Worm (Caenorhabditis elegans) whole organism, young adult: Measurements from ENCODE around the gene Y48A6B.3.

Source experiments
- B0336.3 ChIP-seq: fragments of 200-800 bp; sonication (Bioruptor generic); IDR thresholded peaks from 2 replicates; pipeline ENCODE4 v1.3.6; 2022; ENCODE audit warnings: missing genetic modification characterization, missing compliant biosample characterization
- F33H1.4 ChIP-seq: fragments of 200-800 bp; sonication (Bioruptor generic); IDR thresholded peaks from 2 replicates; pipeline ENCODE4 v1.3.6; 2022; ENCODE audit warnings: missing genetic modification reagents, missing genetic modification characterization, missing compliant biosample characterization
- F57A8.1 ChIP-seq: fragments of 200-800 bp; sonication (Bioruptor generic); optimal IDR thresholded peaks from 2 replicates; lab custom pipeline; 2018; ENCODE audit warnings: mild to moderate bottlenecking, missing genetic modification characterization, moderate library complexity, missing compliant biosample characterization
- K11D2.4 ChIP-seq: fragments of 200-800 bp; sonication (Bioruptor generic); IDR thresholded peaks from 2 replicates; pipeline ENCODE4 v1.3.6; 2022; ENCODE audit warnings: missing genetic modification reagents, missing genetic modification characterization, missing compliant biosample characterization
- ZK185.1 ChIP-seq: sonication (generic microtip); optimal IDR thresholded peaks from 2 replicates; lab custom pipeline; 2016; ENCODE audit warnings: mild to moderate bottlenecking, missing genetic modification characterization, missing compliant biosample characterization; ENCODE audit not compliant: poor library complexity, severe bottlenecking
- ama-1 ChIP-seq, 3 experiments: fragments of 150-350 bp in 1 of 3; sonication (generic microtip) in 2 of 3; optimal IDR thresholded peaks; 2 replicates each; lab custom pipeline; 2014 to 2018; ENCODE audit warnings: missing biosample characterization in 2 of 3, missing genetic modification characterization in 2 of 3, missing genetic modification reagents in 2 of 3
- bed-1 ChIP-seq: fragments of 200-800 bp; sonication (Bioruptor generic); IDR thresholded peaks from 2 replicates; pipeline ENCODE4 v1.3.6; 2022; ENCODE audit warnings: missing genetic modification reagents, missing genetic modification characterization, missing compliant biosample characterization
- ceh-100 ChIP-seq: fragments of 200-800 bp; sonication (Bioruptor generic); IDR thresholded peaks from 2 replicates; pipeline ENCODE4 v1.3.6; 2022; ENCODE audit warnings: missing genetic modification reagents, missing genetic modification characterization, missing compliant biosample characterization
- dpff-1 ChIP-seq: sonication (generic microtip); optimal IDR thresholded peaks from 2 replicates; lab custom pipeline; 2017; ENCODE audit warnings: mild to moderate bottlenecking, missing genetic modification characterization, missing compliant biosample characterization
- dpl-1 ChIP-seq: fragments of 150-350 bp; optimal IDR thresholded peaks from 2 replicates; lab custom pipeline; 2014; ENCODE audit warnings: missing biosample characterization, missing genetic modification reagents, missing genetic modification characterization
- egl-18 ChIP-seq: fragments of 200-800 bp; sonication (Bioruptor generic); IDR thresholded peaks from 2 replicates; pipeline ENCODE4 v1.3.6; 2022; ENCODE audit warnings: missing genetic modification reagents, missing genetic modification characterization, missing compliant biosample characterization
- ets-4 ChIP-seq: fragments of 200-800 bp; sonication (Bioruptor generic); optimal IDR thresholded peaks from 2 replicates; lab custom pipeline; 2018; ENCODE audit warnings: mild to moderate bottlenecking, missing genetic modification characterization, missing compliant biosample characterization
- hlh-12 ChIP-seq: sonication (generic microtip); optimal IDR thresholded peaks from 2 replicates; lab custom pipeline; 2016; ENCODE audit warnings: missing genetic modification characterization, missing compliant biosample characterization
- hrde-1 ChIP-seq: sonication (generic microtip); optimal IDR thresholded peaks from 2 replicates; lab custom pipeline; 2016; ENCODE audit warnings: missing genetic modification characterization, mild to moderate bottlenecking, missing compliant biosample characterization, moderate library complexity, missing genotype, missing genetic modification reagents, borderline replicate concordance
- hsf-1 ChIP-seq: fragments of 200-800 bp; sonication (Bioruptor generic); IDR thresholded peaks from 2 replicates; pipeline ENCODE4 v1.3.6; 2022; ENCODE audit warnings: missing genetic modification reagents, missing genetic modification characterization, missing compliant biosample characterization
- let-607 ChIP-seq, 2 experiments: fragments of 200-800 bp in 1 of 2; sonication (Bioruptor generic) in 1 of 2; sonication (generic microtip) in 1 of 2; optimal IDR thresholded peaks; 2 replicates each; lab custom pipeline; 2016 to 2018; ENCODE audit warnings: mild to moderate bottlenecking in 2 of 2, missing compliant biosample characterization in 2 of 2, missing genetic modification characterization in 2 of 2, moderate library complexity in 2 of 2, missing genotype in 1 of 2
- lin-26 ChIP-seq: fragments of 200-800 bp; sonication (Bioruptor generic); IDR thresholded peaks from 2 replicates; pipeline ENCODE4 v1.3.6; 2022; ENCODE audit warnings: missing genetic modification reagents, missing genetic modification characterization, missing compliant biosample characterization
- lin-54 ChIP-seq: fragments of 200-800 bp; sonication (Bioruptor generic); optimal IDR thresholded peaks from 2 replicates; lab custom pipeline; 2018; ENCODE audit warnings: mild to moderate bottlenecking, missing genetic modification characterization, missing compliant biosample characterization
- lsy-27 ChIP-seq: sonication (generic microtip); optimal IDR thresholded peaks from 2 replicates; lab custom pipeline; 2017; ENCODE audit warnings: missing genetic modification characterization, mild to moderate bottlenecking, missing compliant biosample characterization, antibody characterized with exemption, missing genotype, borderline replicate concordance; ENCODE audit not compliant: insufficient read depth
- madf-10 ChIP-seq: sonication (generic microtip); optimal IDR thresholded peaks from 2 replicates; lab custom pipeline; 2016; ENCODE audit warnings: mild to moderate bottlenecking, missing genetic modification characterization, missing compliant biosample characterization
- madf-8 ChIP-seq: fragments of 200-800 bp; sonication (Bioruptor generic); conservative IDR thresholded peaks from 2 replicates; pipeline ENCODE4 v1.3.6; 2022; ENCODE audit warnings: missing genetic modification reagents, missing genetic modification characterization, missing compliant biosample characterization
- mel-28 ChIP-seq: sonication (generic microtip); optimal IDR thresholded peaks from 2 replicates; lab custom pipeline; 2016; ENCODE audit warnings: borderline replicate concordance, mild to moderate bottlenecking, missing genetic modification characterization, missing compliant biosample characterization
- nfya-2 ChIP-seq: fragments of 200-800 bp; sonication (Bioruptor generic); IDR thresholded peaks from 2 replicates; pipeline ENCODE4 v1.3.6; 2022; ENCODE audit warnings: missing genetic modification reagents, missing genetic modification characterization, missing compliant biosample characterization
- nhr-120 ChIP-seq: fragments of 200-800 bp; sonication (Bioruptor generic); IDR thresholded peaks from 2 replicates; pipeline ENCODE4 v1.3.6; 2022; ENCODE audit warnings: missing genetic modification characterization, missing compliant biosample characterization
- nhr-179 ChIP-seq: sonication (generic microtip); optimal IDR thresholded peaks from 2 replicates; lab custom pipeline; 2016; ENCODE audit warnings: mild to moderate bottlenecking, missing genetic modification characterization, missing compliant biosample characterization
- nhr-90 ChIP-seq: sonication (generic microtip); optimal IDR thresholded peaks from 2 replicates; lab custom pipeline; 2016; ENCODE audit warnings: missing genotype, mild to moderate bottlenecking, missing genetic modification characterization, missing compliant biosample characterization
- pbrm-1 ChIP-seq: fragments of 200-800 bp; sonication (Bioruptor generic); IDR thresholded peaks from 2 replicates; pipeline ENCODE4 v1.3.6; 2022; ENCODE audit warnings: missing genetic modification reagents, missing genetic modification characterization, missing compliant biosample characterization
- pha-4 ChIP-seq: fragments of 150-350 bp; sonication (generic microtip); optimal IDR thresholded peaks from 2 replicates; lab custom pipeline; 2014; ENCODE audit warnings: missing biosample characterization, missing genetic modification reagents, missing genetic modification characterization
- rec-8 ChIP-seq, 2 experiments: sonication (generic microtip); optimal IDR thresholded peaks; 2 replicates each; lab custom pipeline; 2016; ENCODE audit warnings: mild to moderate bottlenecking in 2 of 2, missing genetic modification characterization in 2 of 2, missing genetic modification reagents in 2 of 2, missing genotype in 2 of 2, missing biosample characterization in 1 of 2, missing compliant biosample characterization in 1 of 2, moderate library complexity in 1 of 2
- snpc-1.1 ChIP-seq: sonication (generic microtip); optimal IDR thresholded peaks from 2 replicates; lab custom pipeline; 2017; ENCODE audit warnings: missing genetic modification characterization, mild to moderate bottlenecking, missing compliant biosample characterization, antibody characterized with exemption, moderate library complexity, missing genotype, missing genetic modification reagents; ENCODE audit not compliant: insufficient read depth
- snpc-4 ChIP-seq, 5 experiments: fragments of 150-350 bp in 1 of 5; sonication (generic microtip) in 4 of 5; optimal IDR thresholded peaks; 2 replicates each; lab custom pipeline; 2014 to 2018; ENCODE audit warnings: missing genetic modification characterization in 5 of 5, missing biosample characterization in 3 of 5, antibody characterized with exemption in 2 of 5, mild to moderate bottlenecking in 2 of 5, missing compliant biosample characterization in 2 of 5, missing genotype in 2 of 5, moderate library complexity in 2 of 5, missing genetic modification reagents in 1 of 5
- tbx-9 ChIP-seq: sonication (generic microtip); optimal IDR thresholded peaks from 2 replicates; lab custom pipeline; 2016; ENCODE audit warnings: borderline replicate concordance, missing genetic modification characterization, inconsistent platforms, missing compliant biosample characterization
- zfh-2 ChIP-seq: fragments of 200-800 bp; sonication (Bioruptor generic); conservative IDR thresholded peaks from 2 replicates; pipeline ENCODE4 v1.3.6; 2022; ENCODE audit warnings: missing genetic modification reagents, missing genetic modification characterization, missing compliant biosample characterization
- ztf-25 ChIP-seq: fragments of 200-800 bp; sonication (Bioruptor generic); IDR thresholded peaks from 2 replicates; pipeline ENCODE4 v1.3.6; 2022; ENCODE audit warnings: missing genetic modification reagents, missing genetic modification characterization, missing compliant biosample characterization
- ztf-28 ChIP-seq: fragments of 200-800 bp; sonication (Bioruptor generic); IDR thresholded peaks from 2 replicates; pipeline ENCODE4 v1.3.6; 2022; ENCODE audit warnings: missing genetic modification reagents, missing genetic modification characterization, missing compliant biosample characterization
- ztf-3 ChIP-seq: fragments of 200-800 bp; sonication (Bioruptor generic); optimal IDR thresholded peaks from 2 replicates; lab custom pipeline; 2018; ENCODE audit warnings: mild to moderate bottlenecking, missing genetic modification characterization, missing compliant biosample characterization
- ztf-6 ChIP-seq: fragments of 200-800 bp; sonication (Bioruptor generic); IDR thresholded peaks from 2 replicates; pipeline ENCODE4 v1.3.6; 2022; ENCODE audit warnings: missing genetic modification reagents, missing genetic modification characterization, missing compliant biosample characterization

Y48A6B.3 gene

DNA sequence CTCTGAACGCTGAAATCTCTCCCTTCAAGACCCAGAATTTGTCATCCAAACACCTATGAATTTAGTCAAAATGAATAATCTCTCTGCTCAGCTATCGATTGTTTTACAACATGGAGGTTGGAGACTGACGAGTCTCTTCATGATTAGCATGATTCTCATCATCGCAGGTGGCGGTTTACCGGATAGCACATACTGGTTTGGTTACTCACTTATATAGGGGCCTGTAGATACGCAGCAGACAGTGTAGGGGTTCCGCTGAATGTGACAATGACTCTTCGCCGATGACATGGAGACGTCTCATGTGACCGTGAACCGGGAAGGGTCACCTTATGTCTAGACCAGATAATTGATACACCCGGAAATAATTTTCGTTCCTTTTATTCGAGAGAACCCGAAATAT is 31.4 kb upstream of the Y48A6B.3 start (continued):
- TF ChIP-seq egl-18 (GFP tag; lab: Robert Waterston, UW) = no peak
- no peak for TF ChIP-seq snpc-4 (GFP tag; optimal IDR thresholded peaks at IDR 0.05; lab: Kevin White, UChicago)
- TF ChIP-seq snpc-4 (tag; optimal IDR thresholded peaks at IDR 0.05; lab: Kevin White, UChicago) = peak in 1 of 4 experiments; percentile 76
- no peak for TF ChIP-seq ama-1 (optimal IDR thresholded peaks at IDR 0.05; lab: Kevin White, UChicago)
- no peak for TF ChIP-seq ama-1 (GFP tag; optimal IDR thresholded peaks at IDR 0.05; lab: Kevin White, UChicago)
- TF ChIP-seq pha-4 (tag; lab: Kevin White, UChicago) = no peak

DNA sequence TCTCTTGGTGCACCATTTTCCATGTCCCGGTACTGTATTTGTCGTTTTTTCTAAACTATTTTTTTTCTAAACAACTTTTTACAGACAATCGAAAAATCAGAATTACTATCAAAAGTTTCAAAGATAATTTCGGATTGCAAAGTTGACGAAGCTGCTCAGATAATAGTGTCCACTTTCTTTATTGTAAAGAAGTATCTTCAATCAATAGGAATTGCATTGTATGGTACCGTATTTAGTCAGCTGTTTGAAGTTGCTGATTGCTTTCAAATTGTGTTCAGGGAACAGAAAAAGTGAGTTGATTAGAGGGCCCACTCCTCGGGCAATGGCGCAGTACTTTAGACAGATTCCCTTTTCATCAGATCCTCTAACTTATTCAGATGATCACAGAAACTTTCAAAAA is 26.5 kb upstream of the Y48A6B.3 start:
- TF ChIP-seq F33H1.4 (no peak), B0336.3 (no peak), ztf-28 (GFP tag; lab: Robert Waterston, UW) (no peak), snpc-1.1 (tag; lab: Kevin White, UChicago) (no peak), madf-8 (GFP tag; lab: Robert Waterston, UW) (no peak), ztf-3 (GFP tag; lab: Kevin White, UChicago) (no peak), nfya-2 (GFP tag; lab: Robert Waterston, UW) (no peak), mel-28 (tag; lab: Kevin White, UChicago) (no peak), bed-1 (no peak), nhr-120 (no peak), ceh-100 (GFP tag; lab: Robert Waterston, UW) (no peak), dpff-1 (tag; lab: Kevin White, UChicago) (no peak), ztf-25 (GFP tag; lab: Robert Waterston, UW) (no peak), madf-10 (no peak), lin-54 (GFP tag; lab: Kevin White, UChicago) (no peak), tbx-9 (tag; lab: Kevin White, UChicago) (no peak), hsf-1 (GFP tag; lab: Robert Waterston, UW) (no peak), zfh-2 (GFP tag; lab: Robert Waterston, UW) (no peak)
- TF ChIP-seq, all 124 proteins: peak for 0

DNA sequence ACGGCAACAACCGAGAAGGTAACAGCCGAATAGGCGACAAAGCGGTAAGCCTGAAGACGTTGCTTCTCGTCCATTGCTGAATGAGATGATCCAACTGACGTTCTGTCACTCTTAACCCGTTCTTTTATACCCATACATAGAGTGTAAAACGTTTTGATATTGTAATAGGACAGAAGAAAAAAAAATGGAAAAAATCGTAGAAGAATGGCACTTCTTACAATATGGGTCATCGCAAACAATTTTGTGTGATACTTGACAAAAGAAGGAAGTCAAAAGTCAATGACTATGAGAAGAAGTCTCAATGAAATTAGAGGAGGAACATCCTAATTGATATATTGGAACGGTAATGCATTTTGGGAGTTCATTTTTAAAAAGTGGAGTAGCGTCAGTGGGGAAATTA is 24.9 kb upstream of the Y48A6B.3 start, which contains the start of gene col-92:
TSS of gene col-92 (minus strand) at position 101 of the 400 bp plus-strand sequence.
- no peak for TF ChIP-seq nhr-179 (tag; lab: Kevin White, UChicago)
- no peak for TF ChIP-seq tbx-9 (tag; lab: Kevin White, UChicago)
- no peak for TF ChIP-seq hrde-1 (tag; lab: Kevin White, UChicago)
- TF ChIP-seq let-607 (tag; optimal IDR thresholded peaks at IDR 0.05; lab: Kevin White, UChicago) = no peak
- no peak for TF ChIP-seq lin-26
- no peak for TF ChIP-seq ets-4
- TF ChIP-seq rec-8 (tag; optimal IDR thresholded peaks at IDR 0.05; lab: Kevin White, UChicago) = no peak
- no peak for TF ChIP-seq pbrm-1
- no peak for TF ChIP-seq dpl-1 (GFP tag; lab: Kevin White, UChicago)
- no peak for TF ChIP-seq F57A8.1 (GFP tag; lab: Kevin White, UChicago)
- TF ChIP-seq ZK185.1 (tag; lab: Kevin White, UChicago) = no peak
- TF ChIP-seq hlh-12 (tag; lab: Kevin White, UChicago) = no peak
- TF ChIP-seq ztf-6 = no peak
- no peak for TF ChIP-seq nhr-90 (tag; lab: Kevin White, UChicago)
- TF ChIP-seq K11D2.4 (GFP tag; lab: Robert Waterston, UW) = no peak
- TF ChIP-seq snpc-1.1 (tag; lab: Kevin White, UChicago) = no peak
- no peak for TF ChIP-seq lsy-27
- TF ChIP-seq, all 124 proteins: peak for 0
